Fruit fly (Drosophila melanogaster): ENCODE measurements around the gene CG9360.

dm6 chrX:11731665-11732064 is 32.7 kb downstream of the CG9360 start, which contains the start of gene inaF-C:
- TF ChIP-seq Snoo (tag; optimal IDR thresholded peaks at IDR 0.05) (no peak), CG14655 (GFP tag; optimal IDR thresholded peaks at IDR 0.05) (no peak), CG15710 (tag; optimal IDR thresholded peaks at IDR 0.05) (no peak), rn (GFP tag; IDR thresholded peaks at IDR 0.05) (no peak), Pif1B (GFP tag; optimal IDR thresholded peaks at IDR 0.05) (no peak)
